Worm (Caenorhabditis elegans) whole organism, L1 larva: Measurements from ENCODE around the gene ppm-1.H.

Source experiments
- nhr-11 ChIP-seq: fragments of 150-350 bp; optimal IDR thresholded peaks from 2 replicates; lab custom pipeline; 2014; ENCODE audit warnings: missing biosample characterization, missing genetic modification characterization
- nhr-76 ChIP-seq: sonication (generic microtip); optimal IDR thresholded peaks from 2 replicates; lab custom pipeline; 2017; ENCODE audit warnings: missing biosample characterization, missing genetic modification characterization

- TF ChIP-seq nhr-76 (tag; lab: Kevin White, UChicago) (no peak), nhr-11 (tag; lab: Kevin White, UChicago) (no peak)
These were observed 39.6 kb upstream of the ppm-1.H start, which contains the start of gene oac-57 for ce11 chrIV:12307720-12308119.
